Fruit fly (Drosophila melanogaster): Measurements from ENCODE around the gene CG5114.

Gene CG5114

dm6 chr3L:15021008-15021407, 38.4 kb downstream of the CG5114 start:
- TF ChIP-seq CG8478 (optimal IDR thresholded peaks at IDR 0.05) = no peak
- no peak for TF ChIP-seq EcR (GFP tag; optimal IDR thresholded peaks at IDR 0.05)
- no peak for TF ChIP-seq usp (GFP tag; optimal IDR thresholded peaks at IDR 0.05)
- no peak for TF ChIP-seq psq (optimal IDR thresholded peaks at IDR 0.05)
- no peak for TF ChIP-seq pan (optimal IDR thresholded peaks at IDR 0.05)
- TF ChIP-seq Dll (optimal IDR thresholded peaks at IDR 0.05) = no peak

- TF ChIP-seq EcR (GFP tag; optimal IDR thresholded peaks at IDR 0.05) (no peak), CG8478 (optimal IDR thresholded peaks at IDR 0.05) (no peak), Dll (optimal IDR thresholded peaks at IDR 0.05) (no peak), pan (optimal IDR thresholded peaks at IDR 0.05) (no peak), usp (GFP tag; optimal IDR thresholded peaks at IDR 0.05) (no peak)
These were observed 40.6 kb downstream of the CG5114 start, which contains the start of gene CG32148 for dm6 chr3L:15023192-15023591. Gene CG32148, plus strand, starts transcription at chr3L:15023492.

- no peak for TF ChIP-seq EcR (GFP tag; optimal IDR thresholded peaks at IDR 0.05)
- TF ChIP-seq CG8478 (optimal IDR thresholded peaks at IDR 0.05) = no peak
- no peak for TF ChIP-seq usp (GFP tag; optimal IDR thresholded peaks at IDR 0.05)
- TF ChIP-seq pan (optimal IDR thresholded peaks at IDR 0.05) = no peak
- no peak for TF ChIP-seq psq (optimal IDR thresholded peaks at IDR 0.05)
- no peak for TF ChIP-seq Dll (optimal IDR thresholded peaks at IDR 0.05)
These were observed 49.1 kb downstream of the CG5114 start for dm6 chr3L:15031773-15032172.
